Fruit fly (Drosophila melanogaster) whole organism, embryonic: ENCODE results near the gene alpha-Est3.
A peak's percentile ranks its signal among the peaks of the same experiment; 100 is the strongest.

Source experiments
- ATbp ChIP-seq: fragments of 200-800 bp; sonication (Bioruptor generic); optimal IDR thresholded peaks from 2 replicates; lab custom pipeline; 2017; ENCODE audit warnings: missing biosample characterization, mild to moderate bottlenecking, missing genetic modification characterization, missing genetic modification reagents
- Abd-B ChIP-seq: fragments of 200-800 bp; sonication (Bioruptor generic); optimal IDR thresholded peaks from 2 replicates; lab custom pipeline; 2018; ENCODE audit warnings: missing biosample characterization, mild to moderate bottlenecking, missing genetic modification characterization, moderate library complexity
- B-H1 ChIP-seq: fragments of 200-800 bp; sonication (Bioruptor generic); IDR thresholded peaks from 3 replicates; pipeline ENCODE4 v1.3.6; 2022; ENCODE audit warnings: missing biosample characterization, missing genetic modification characterization
- Bgb ChIP-seq: fragments of 200-800 bp; sonication (Bioruptor generic); IDR thresholded peaks from 2 replicates; pipeline ENCODE4 v1.3.6; 2022; ENCODE audit warnings: missing biosample characterization, missing genetic modification characterization; ENCODE audit not compliant: partially characterized antibody
- CG10959 ChIP-seq: fragments of 200-800 bp; sonication (Bioruptor generic); IDR thresholded peaks from 2 replicates; pipeline ENCODE4 v1.3.6; 2022; ENCODE audit warnings: missing biosample characterization, missing genetic modification characterization
- CG13287 ChIP-seq: fragments of 200-800 bp; sonication (Bioruptor generic); IDR thresholded peaks from 2 replicates; pipeline ENCODE4 v1.3.6; 2022; ENCODE audit warnings: missing biosample characterization, missing genetic modification characterization; ENCODE audit not compliant: partially characterized antibody
- CG15269 ChIP-seq: fragments of 200-800 bp; sonication (Bioruptor generic); optimal IDR thresholded peaks from 2 replicates; lab custom pipeline; 2018; ENCODE audit warnings: missing biosample characterization, mild to moderate bottlenecking, missing genetic modification characterization, moderate library complexity
- CG15479 ChIP-seq: fragments of 200-800 bp; sonication (Bioruptor generic); optimal IDR thresholded peaks from 3 replicates; lab custom pipeline; 2019; ENCODE audit warnings: missing biosample characterization, mild to moderate bottlenecking, missing genetic modification characterization, moderate library complexity
- CG15696 ChIP-seq: fragments of 200-800 bp; sonication (Bioruptor generic); optimal IDR thresholded peaks from 2 replicates; lab custom pipeline; 2019; ENCODE audit warnings: missing biosample characterization, mild to moderate bottlenecking, missing genetic modification characterization, moderate library complexity
- CG1647 ChIP-seq: fragments of 200-800 bp; sonication (Bioruptor generic); optimal IDR thresholded peaks from 3 replicates; lab custom pipeline; 2016; ENCODE audit warnings: missing biosample characterization, missing genetic modification characterization
- CG1792 ChIP-seq: fragments of 200-800 bp; sonication (Bioruptor generic); optimal IDR thresholded peaks from 2 replicates; lab custom pipeline; 2016; ENCODE audit warnings: missing biosample characterization, missing genetic modification characterization
- CG18262 ChIP-seq: fragments of 200-800 bp; optimal IDR thresholded peaks from 3 replicates; lab custom pipeline; 2019; ENCODE audit warnings: missing biosample characterization, mild to moderate bottlenecking, missing genetic modification characterization, moderate library complexity
- CG1832 ChIP-seq: fragments of 200-800 bp; sonication (Bioruptor generic); optimal IDR thresholded peaks from 2 replicates; lab custom pipeline; 2017; ENCODE audit warnings: missing biosample characterization, mild to moderate bottlenecking, missing genetic modification characterization, inconsistent platforms
- CG30020 ChIP-seq: fragments of 200-800 bp; optimal IDR thresholded peaks from 2 replicates; lab custom pipeline; 2019; ENCODE audit warnings: missing biosample characterization, mild to moderate bottlenecking, missing genetic modification characterization, moderate library complexity
- CG30403 ChIP-seq: fragments of 200-800 bp; sonication (Bioruptor generic); optimal IDR thresholded peaks from 3 replicates; lab custom pipeline; 2016; ENCODE audit warnings: missing biosample characterization, missing genetic modification characterization
- CG3163 ChIP-seq: fragments of 200-800 bp; sonication (Bioruptor generic); optimal IDR thresholded peaks from 3 replicates; lab custom pipeline; 2016; ENCODE audit warnings: missing biosample characterization, missing genetic modification characterization
- CG34376 ChIP-seq: fragments of 200-800 bp; sonication (Bioruptor generic); optimal IDR thresholded peaks from 2 replicates; lab custom pipeline; 2018; ENCODE audit warnings: missing biosample characterization, mild to moderate bottlenecking, missing genetic modification characterization
- CG3726 ChIP-seq: fragments of 200-800 bp; sonication (Bioruptor generic); IDR thresholded peaks from 3 replicates; pipeline ENCODE4, ENCODE4 v1.3.6; 2022; ENCODE audit warnings: missing biosample characterization, missing genetic modification characterization
- CG4707 ChIP-seq: fragments of 200-800 bp; sonication (Bioruptor generic); optimal IDR thresholded peaks from 2 replicates; lab custom pipeline; 2018; ENCODE audit warnings: missing biosample characterization, mild to moderate bottlenecking, missing genetic modification characterization, moderate library complexity
- CG4820 ChIP-seq: fragments of 200-800 bp; sonication (Bioruptor generic); optimal IDR thresholded peaks from 3 replicates; lab custom pipeline; 2016; ENCODE audit warnings: missing biosample characterization, missing genetic modification characterization
- CG7556 ChIP-seq: fragments of 200-800 bp; sonication (Bioruptor generic); optimal IDR thresholded peaks from 2 replicates; lab custom pipeline; 2017; ENCODE audit warnings: missing biosample characterization, mild to moderate bottlenecking, missing genetic modification characterization
- CG8281 ChIP-seq: fragments of 200-800 bp; sonication (Bioruptor generic); optimal IDR thresholded peaks from 2 replicates; lab custom pipeline; 2018; ENCODE audit warnings: missing biosample characterization, mild to moderate bottlenecking, missing genetic modification characterization, moderate library complexity
- CG8478 ChIP-seq: fragments of >200 bp; optimal IDR thresholded peaks from 2 replicates; lab custom pipeline; 2018
- CG9797 ChIP-seq: fragments of 200-800 bp; sonication (Bioruptor generic); optimal IDR thresholded peaks from 3 replicates; lab custom pipeline; 2018; ENCODE audit warnings: missing biosample characterization, mild to moderate bottlenecking, missing genetic modification characterization
- CHES-1-like ChIP-seq: fragments of 200-800 bp; sonication (Bioruptor generic); optimal IDR thresholded peaks from 2 replicates; lab custom pipeline; 2016; ENCODE audit warnings: missing biosample characterization, missing genetic modification characterization
- Dek ChIP-seq: fragments of 200-800 bp; sonication (Bioruptor generic); optimal IDR thresholded peaks from 3 replicates; lab custom pipeline; 2019; ENCODE audit warnings: missing biosample characterization, mild to moderate bottlenecking, missing genetic modification characterization, moderate library complexity
- Dip3 ChIP-seq: fragments of 200-800 bp; sonication (Bioruptor generic); optimal IDR thresholded peaks from 3 replicates; lab custom pipeline; 2016; ENCODE audit warnings: missing biosample characterization, missing genetic modification characterization
- Drgx ChIP-seq: fragments of 200-800 bp; sonication (Bioruptor generic); IDR thresholded peaks from 2 replicates; pipeline ENCODE4 v1.3.6; 2022; ENCODE audit warnings: missing biosample characterization, missing genetic modification characterization
- Ets65A ChIP-seq: fragments of 200-800 bp; sonication (Bioruptor generic); peaks from one replicate; lab custom pipeline; 2016; ENCODE audit warnings: missing biosample characterization, missing genetic modification characterization
- GATAe ChIP-seq: fragments of 200-800 bp; sonication (Bioruptor generic); conservative IDR thresholded peaks from 2 replicates; pipeline ENCODE4 v1.3.6; 2022; ENCODE audit warnings: missing biosample characterization, missing genetic modification characterization
- Hand ChIP-seq: fragments of 200-800 bp; sonication (Bioruptor generic); optimal IDR thresholded peaks from 2 replicates; lab custom pipeline; 2017; ENCODE audit warnings: mild to moderate bottlenecking, missing biosample characterization, missing genetic modification reagents, missing genetic modification characterization
- Kr ChIP-seq: fragments of 200-800 bp; sonication (Bioruptor generic); optimal IDR thresholded peaks from 2 replicates; lab custom pipeline; 2017; ENCODE audit warnings: missing biosample characterization, mild to moderate bottlenecking, missing genetic modification characterization
- Lim3 ChIP-seq: fragments of 200-800 bp; sonication (Bioruptor generic); IDR thresholded peaks from 2 replicates; pipeline ENCODE4 v1.3.6; 2022; ENCODE audit warnings: missing biosample characterization, missing genetic modification characterization
- Mad ChIP-seq: fragments of 200-800 bp; sonication (Bioruptor generic); optimal IDR thresholded peaks from 2 replicates; lab custom pipeline; 2016; ENCODE audit warnings: missing biosample characterization, missing genetic modification characterization
- Oli ChIP-seq: fragments of 200-800 bp; sonication (Bioruptor generic); optimal IDR thresholded peaks from 2 replicates; lab custom pipeline; 2018; ENCODE audit warnings: missing biosample characterization, mild to moderate bottlenecking, missing genetic modification characterization, moderate library complexity
- Scr ChIP-seq: fragments of 200-800 bp; sonication (Bioruptor generic); IDR thresholded peaks from 2 replicates; pipeline ENCODE4 v1.3.6; 2022; ENCODE audit warnings: missing biosample characterization, missing genetic modification characterization; ENCODE audit not compliant: partially characterized antibody
- Sox100B ChIP-seq: fragments of 200-800 bp; sonication (Bioruptor generic); optimal IDR thresholded peaks from 3 replicates; lab custom pipeline; 2018; ENCODE audit warnings: missing biosample characterization, mild to moderate bottlenecking, missing genetic modification characterization
- cad ChIP-seq: fragments of >200 bp; optimal IDR thresholded peaks from 2 replicates; lab custom pipeline; 2017; ENCODE audit warnings: missing biosample characterization, missing genetic modification characterization
- dpn ChIP-seq, 2 experiments: fragments of 200-800 bp; sonication (Bioruptor generic); optimal IDR thresholded peaks; 3 replicates each; lab custom pipeline; 2016; ENCODE audit warnings: missing biosample characterization in 2 of 2, missing genetic modification characterization in 2 of 2
- eve ChIP-seq, 2 experiments: fragments of >200 bp; optimal IDR thresholded peaks; 2 replicates each; lab custom pipeline; 2017; ENCODE audit warnings: missing biosample characterization in 2 of 2, missing genetic modification characterization in 2 of 2
- gsb-n ChIP-seq: fragments of 200-800 bp; sonication (Bioruptor generic); optimal IDR thresholded peaks from 3 replicates; lab custom pipeline; 2018; ENCODE audit warnings: missing biosample characterization, mild to moderate bottlenecking, missing genetic modification characterization
- gt ChIP-seq: fragments of 200-800 bp; sonication (Bioruptor generic); IDR thresholded peaks from 2 replicates; pipeline ENCODE4 v1.3.6; 2022; ENCODE audit warnings: missing biosample characterization, missing genetic modification characterization
- nerfin-1 ChIP-seq: fragments of 200-800 bp; sonication (Bioruptor generic); optimal IDR thresholded peaks from 3 replicates; lab custom pipeline; 2019; ENCODE audit warnings: missing biosample characterization, mild to moderate bottlenecking, missing genetic modification characterization, moderate library complexity
- pnt ChIP-seq: fragments of 200-800 bp; sonication (Bioruptor generic); optimal IDR thresholded peaks from 3 replicates; lab custom pipeline; 2016; ENCODE audit warnings: missing biosample characterization, missing genetic modification characterization
- sens-2 ChIP-seq: fragments of 200-800 bp; sonication (Bioruptor generic); IDR thresholded peaks from 2 replicates; pipeline ENCODE4 v1.3.6; 2022; ENCODE audit warnings: missing biosample characterization, missing genetic modification characterization
- slou ChIP-seq: fragments of 200-800 bp; sonication (Bioruptor generic); optimal IDR thresholded peaks from 3 replicates; lab custom pipeline; 2016; ENCODE audit warnings: missing biosample characterization, missing genetic modification characterization
- ssp ChIP-seq: fragments of 200-800 bp; sonication (Bioruptor generic); IDR thresholded peaks from 2 replicates; pipeline ENCODE4 v1.3.6; 2022; ENCODE audit warnings: missing biosample characterization, missing genetic modification characterization
- tap ChIP-seq: fragments of 200-800 bp; optimal IDR thresholded peaks from 3 replicates; lab custom pipeline; 2019; ENCODE audit warnings: missing biosample characterization, mild to moderate bottlenecking, missing genetic modification characterization, moderate library complexity
- toy ChIP-seq: fragments of 200-800 bp; sonication (Bioruptor generic); IDR thresholded peaks from 2 replicates; pipeline ENCODE4 v1.3.6; 2022; ENCODE audit warnings: missing biosample characterization, missing genetic modification characterization
- tx ChIP-seq: fragments of 200-800 bp; sonication (Bioruptor generic); optimal IDR thresholded peaks from 2 replicates; lab custom pipeline; 2016; ENCODE audit warnings: missing biosample characterization, missing genetic modification characterization
- unpg ChIP-seq: fragments of 200-800 bp; sonication (Bioruptor generic); optimal IDR thresholded peaks from 3 replicates; lab custom pipeline; 2018; ENCODE audit warnings: missing biosample characterization, mild to moderate bottlenecking, missing genetic modification characterization, moderate library complexity
- zfh2 ChIP-seq: fragments of 200-800 bp; sonication (Bioruptor generic); optimal IDR thresholded peaks from 2 replicates; lab custom pipeline; 2016; ENCODE audit warnings: missing biosample characterization, missing genetic modification characterization

Gene alpha-Est3

dm6 chr3R:7490884-7491283, 50.5 kb downstream of the alpha-Est3 start (continued):
- TF ChIP-seq CG15479 (GFP tag; lab: Kevin White, UChicago) (no peak), Mad (GFP tag; lab: Kevin White, UChicago) (no peak), pnt (GFP tag; lab: Kevin White, UChicago) (no peak), CG1647 (GFP tag; lab: Kevin White, UChicago) (no peak), dpn (GFP tag; optimal IDR thresholded peaks at IDR 0.05; lab: Kevin White, UChicago) (peak in 1 of 2 experiments; percentile 57), CG30403 (GFP tag; lab: Kevin White, UChicago) (peak; percentile 70), Dek (tag; lab: Kevin White, UChicago) (no peak), CG4707 (GFP tag; lab: Kevin White, UChicago) (no peak), gt (no peak), gsb-n (tag; lab: Kevin White, UChicago) (no peak), CG8478 (lab: Kevin White, UChicago) (no peak), CG7556 (GFP tag; lab: Kevin White, UChicago) (peak; percentile 55), CG1792 (GFP tag; lab: Kevin White, UChicago) (no peak), GATAe (GFP tag; lab: Robert Waterston, UW) (no peak), Abd-B (GFP tag; lab: Kevin White, UChicago) (peak; percentile 74), tx (no peak), CG15696 (tag; lab: Kevin White, UChicago) (no peak), Lim3 (GFP tag; lab: Robert Waterston, UW) (no peak), CG13287 (no peak), Ets65A (GFP tag; lab: Kevin White, UChicago) (no peak), CG1832 (GFP tag; lab: Kevin White, UChicago) (no peak), B-H1 (GFP tag; lab: Robert Waterston, UW) (no peak; the same call in 1 of the 3 replicates), Bgb (GFP tag; lab: Robert Waterston, UW) (no peak), Kr (GFP tag; lab: Kevin White, UChicago) (no peak), CG15269 (tag; lab: Kevin White, UChicago) (peak; percentile 69), zfh2 (GFP tag; lab: Kevin White, UChicago) (no peak), CG34376 (GFP tag; lab: Kevin White, UChicago) (no peak), Drgx (GFP tag; lab: Robert Waterston, UW) (peak; percentile 51), CG8281 (tag; lab: Kevin White, UChicago) (peak; percentile 18), tap (tag; lab: Kevin White, UChicago) (peak; percentile 68), unpg (GFP tag; lab: Kevin White, UChicago) (peak; percentile 65), CG9797 (GFP tag; lab: Kevin White, UChicago) (no peak), CG3726 (GFP tag; lab: Robert Waterston, UW) (no peak), Sox100B (peak; percentile 89), Oli (tag; lab: Kevin White, UChicago) (peak; percentile 80), CG3163 (GFP tag; lab: Kevin White, UChicago) (no peak), ssp (GFP tag; lab: Robert Waterston, UW) (peak; percentile 39; the same call in 1 of the 2 replicates), CG4820 (GFP tag; lab: Kevin White, UChicago) (peak; percentile 62), eve (GFP tag; optimal IDR thresholded peaks at IDR 0.05; lab: Kevin White, UChicago) (peak in 1 of 2 experiments; percentile 50), cad (no peak), ATbp (GFP tag; lab: Kevin White, UChicago) (peak; percentile 63), slou (GFP tag; lab: Kevin White, UChicago) (no peak), CHES-1-like (GFP tag; lab: Kevin White, UChicago) (no peak), Dip3 (GFP tag; lab: Kevin White, UChicago) (no peak), CG10959 (GFP tag; lab: Robert Waterston, UW) (no peak), CG30020 (tag; lab: Kevin White, UChicago) (no peak), Hand (GFP tag; lab: Kevin White, UChicago) (no peak), nerfin-1 (tag; lab: Kevin White, UChicago) (no peak), sens-2 (no peak), CG18262 (tag; lab: Kevin White, UChicago) (peak; percentile 80), Scr (GFP tag; lab: Robert Waterston, UW) (no peak), toy (GFP tag; lab: Robert Waterston, UW) (no peak)
